Fruit fly (Drosophila melanogaster): Measurements from ENCODE around the gene Scm.

Gene Scm

dm6 chr3R:9674968-9675573 lies 37.7 kb upstream of the Scm start, which contains the start of gene Nepl12:
Gene Nepl12, plus strand, starts transcription at chr3R:9675523.
- no peak for TF ChIP-seq kay (GFP tag; ENCODE audit: borderline replicate concordance)
- TF ChIP-seq cic (GFP tag; optimal IDR thresholded peaks at IDR 0.05): peak; percentile 80
- peak; percentile 5 for TF ChIP-seq Mnt (GFP tag; optimal IDR thresholded peaks at IDR 0.05)
- TF ChIP-seq pad (GFP tag; optimal IDR thresholded peaks at IDR 0.05): peak; percentile 7
- TF ChIP-seq CG14711 (tag; optimal IDR thresholded peaks at IDR 0.05): no peak
- TF ChIP-seq bab1 (GFP tag; optimal IDR thresholded peaks at IDR 0.05): no peak
- peak; percentile 3 for TF ChIP-seq ovo (GFP tag; optimal IDR thresholded peaks at IDR 0.05)
- no peak for TF ChIP-seq Crg-1 (GFP tag; optimal IDR thresholded peaks at IDR 0.05)
- no peak for TF ChIP-seq cnc (optimal IDR thresholded peaks at IDR 0.05)
- TF ChIP-seq CG12768 (GFP tag; optimal IDR thresholded peaks at IDR 0.05): peak; percentile 63

dm6 chr3R:9674196-9674693 lies 36.8 kb upstream of the Scm start, which contains the start of gene Dhc1:
Gene Dhc1, minus strand, starts transcription at chr3R:9674643.
- TF ChIP-seq kay (GFP tag; ENCODE audit: borderline replicate concordance) (no peak), tj (GFP tag; optimal IDR thresholded peaks at IDR 0.05) (no peak), ovo (GFP tag; optimal IDR thresholded peaks at IDR 0.05) (no peak)

- TF ChIP-seq Clk (GFP tag; optimal IDR thresholded peaks at IDR 0.05): no peak
- no peak for TF ChIP-seq CG33017 (tag; optimal IDR thresholded peaks at IDR 0.05)
- TF ChIP-seq tj (GFP tag; optimal IDR thresholded peaks at IDR 0.05): no peak
- TF ChIP-seq Crg-1 (GFP tag; optimal IDR thresholded peaks at IDR 0.05): no peak
- TF ChIP-seq cic (GFP tag; optimal IDR thresholded peaks at IDR 0.05): no peak
- no peak for TF ChIP-seq pad (GFP tag; optimal IDR thresholded peaks at IDR 0.05)
- no peak for TF ChIP-seq CG5204 (GFP tag; optimal IDR thresholded peaks at IDR 0.05)
Observed at dm6 chr3R:9673207-9673606, 35.8 kb upstream of the Scm start.

- TF ChIP-seq CG1620 (GFP tag; optimal IDR thresholded peaks at IDR 0.05): no peak
- TF ChIP-seq cic (GFP tag; optimal IDR thresholded peaks at IDR 0.05): no peak
Observed at dm6 chr3R:9665405-9665804, 28.0 kb upstream of the Scm start.

- no peak for TF ChIP-seq Mnt (GFP tag; optimal IDR thresholded peaks at IDR 0.05)
- peak; percentile 85 for TF ChIP-seq kay (GFP tag; ENCODE audit: borderline replicate concordance)
- peak; percentile 4 for TF ChIP-seq cic (GFP tag; optimal IDR thresholded peaks at IDR 0.05)
- no peak for TF ChIP-seq CG5204 (GFP tag; optimal IDR thresholded peaks at IDR 0.05)
- no peak for TF ChIP-seq pad (GFP tag; optimal IDR thresholded peaks at IDR 0.05)
- TF ChIP-seq CG1620 (GFP tag; optimal IDR thresholded peaks at IDR 0.05): no peak
- TF ChIP-seq ovo (GFP tag; optimal IDR thresholded peaks at IDR 0.05): no peak
Observed at dm6 chr3R:9646104-9646707, 8.8 kb upstream of the Scm start, which contains the start of gene Fst. Gene Fst, minus strand, starts transcription at chr3R:9646154.

- no peak for TF ChIP-seq Clk (GFP tag; optimal IDR thresholded peaks at IDR 0.05)
Observed at dm6 chr3R:9644620-9645019, 7.2 kb upstream of the Scm start.

- TF ChIP-seq CG12768 (GFP tag; optimal IDR thresholded peaks at IDR 0.05) (no peak), CG11617 (GFP tag; optimal IDR thresholded peaks at IDR 0.05) (no peak), cic (GFP tag; optimal IDR thresholded peaks at IDR 0.05) (no peak), CG5204 (GFP tag; optimal IDR thresholded peaks at IDR 0.05) (no peak), Clk (GFP tag; optimal IDR thresholded peaks at IDR 0.05) (no peak), Crg-1 (GFP tag; optimal IDR thresholded peaks at IDR 0.05) (no peak), CG1620 (GFP tag; optimal IDR thresholded peaks at IDR 0.05) (no peak), Mnt (GFP tag; optimal IDR thresholded peaks at IDR 0.05) (no peak)
Observed at dm6 chr3R:9643977-9644376, 6.6 kb upstream of the Scm start.

- TF ChIP-seq cnc (optimal IDR thresholded peaks at IDR 0.05) (no peak), kay (GFP tag; ENCODE audit: borderline replicate concordance) (no peak)
Observed at dm6 chr3R:9640313-9640712, 2.9 kb upstream of the Scm start.

- TF ChIP-seq CG33017 (tag; optimal IDR thresholded peaks at IDR 0.05) (no peak), Hr96 (GFP tag; optimal IDR thresholded peaks at IDR 0.05) (no peak), cnc (optimal IDR thresholded peaks at IDR 0.05) (no peak), ovo (GFP tag; optimal IDR thresholded peaks at IDR 0.05) (no peak), CG7045 (GFP tag; optimal IDR thresholded peaks at IDR 0.05) (no peak)
Observed at dm6 chr3R:9637882-9638281, 471 bp upstream of the Scm start, which contains the start of gene Dh44. Gene Dh44, plus strand, starts transcription at chr3R:9638182.

All from whole organism, adult.